Worm (Caenorhabditis elegans): ENCODE measurements around the gene clk-2.

clk-2 gene

DNA sequence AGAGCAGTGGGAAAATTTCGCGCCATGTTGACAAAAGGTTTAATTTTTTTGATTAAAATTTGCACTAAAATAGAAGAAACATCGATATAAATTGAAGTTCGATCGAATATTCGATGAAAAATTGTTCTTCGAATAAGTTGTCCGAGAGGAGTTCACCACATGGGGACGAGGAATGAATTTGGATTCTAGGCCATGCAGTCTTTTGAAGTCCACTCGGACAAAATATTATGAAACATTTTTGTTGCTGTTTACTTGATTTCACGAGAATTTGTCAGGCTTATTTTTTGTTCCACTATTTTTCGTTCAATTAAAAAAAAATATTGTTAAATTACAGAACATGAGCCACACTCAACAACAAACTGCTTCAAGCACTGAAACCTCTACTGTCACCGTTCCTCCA is 2.3 kb upstream of the clk-2 start, which contains the start of the genes cux-7 and C07H6.2 (continued):
- TF ChIP-seq ctbp-1 (GFP tag; IDR thresholded peaks at IDR 0.05), result peak; percentile 56; the same call in 1 of the 2 replicates
- peak; percentile 68 to 88 for TF ChIP-seq daf-16 (GFP tag; optimal IDR thresholded peaks at IDR 0.05)
- TF ChIP-seq daf-16 (tag; optimal IDR thresholded peaks at IDR 0.05), result peak; percentile 90
- peak; percentile 97 for TF ChIP-seq duxl-1 (tag; optimal IDR thresholded peaks at IDR 0.05; ENCODE audit: poor library complexity)
- peak; percentile 75 for TF ChIP-seq nhr-11 (tag; optimal IDR thresholded peaks at IDR 0.05)
- peak; percentile 79 for TF ChIP-seq hmg-1.1 (GFP tag; IDR thresholded peaks at IDR 0.05)
- peak; percentile 72 for TF ChIP-seq lin-15B (tag; optimal IDR thresholded peaks at IDR 0.05)
- 0 out of 2 replicates have a peak, but pooled peaks have one; percentile 50 for TF ChIP-seq vab-7 (GFP tag; IDR thresholded peaks at IDR 0.05)
- TF ChIP-seq nhr-76 (tag; optimal IDR thresholded peaks at IDR 0.05), result no peak
- no peak for TF ChIP-seq fos-1 (tag; optimal IDR thresholded peaks at IDR 0.05)
- TF ChIP-seq dpl-1 (GFP tag; optimal IDR thresholded peaks at IDR 0.05), result peak; percentile 92
- peak; percentile 53 for TF ChIP-seq zfp-2 (tag; optimal IDR thresholded peaks at IDR 0.05)
- TF ChIP-seq nhr-41 (GFP tag; IDR thresholded peaks at IDR 0.05), result no peak
- TF ChIP-seq egl-43 (GFP tag; IDR thresholded peaks at IDR 0.05), result no peak
- TF ChIP-seq attf-4 (tag; optimal IDR thresholded peaks at IDR 0.05), result no peak
- TF ChIP-seq T20F7.1 (GFP tag; optimal IDR thresholded peaks at IDR 0.05), result peak; percentile 87
- no peak for TF ChIP-seq lin-39 (tag; optimal IDR thresholded peaks at IDR 0.05)
- peak; percentile 66 for TF ChIP-seq ceh-32 (tag; optimal IDR thresholded peaks at IDR 0.05; ENCODE audit: poor library complexity)
- TF ChIP-seq sdz-12 (GFP tag; optimal IDR thresholded peaks at IDR 0.05), result peak; percentile 98
- peak; percentile 60 to 96 for TF ChIP-seq lsy-2 (tag; optimal IDR thresholded peaks at IDR 0.05)
- no peak for TF ChIP-seq lim-7 (GFP tag; IDR thresholded peaks at IDR 0.05)
- TF ChIP-seq ceh-28 (tag; optimal IDR thresholded peaks at IDR 0.05), result no peak
- peak; percentile 97 for TF ChIP-seq aha-1 (tag)
- TF ChIP-seq unc-39 (tag; optimal IDR thresholded peaks at IDR 0.05), result no peak
- no peak for TF ChIP-seq Y5F2A.4 (GFP tag; optimal IDR thresholded peaks at IDR 0.05)
- TF ChIP-seq F37D6.2 (tag; optimal IDR thresholded peaks at IDR 0.05), result peak; percentile 85
- TF ChIP-seq spr-1 (tag; optimal IDR thresholded peaks at IDR 0.05), result peak; percentile 69

DNA sequence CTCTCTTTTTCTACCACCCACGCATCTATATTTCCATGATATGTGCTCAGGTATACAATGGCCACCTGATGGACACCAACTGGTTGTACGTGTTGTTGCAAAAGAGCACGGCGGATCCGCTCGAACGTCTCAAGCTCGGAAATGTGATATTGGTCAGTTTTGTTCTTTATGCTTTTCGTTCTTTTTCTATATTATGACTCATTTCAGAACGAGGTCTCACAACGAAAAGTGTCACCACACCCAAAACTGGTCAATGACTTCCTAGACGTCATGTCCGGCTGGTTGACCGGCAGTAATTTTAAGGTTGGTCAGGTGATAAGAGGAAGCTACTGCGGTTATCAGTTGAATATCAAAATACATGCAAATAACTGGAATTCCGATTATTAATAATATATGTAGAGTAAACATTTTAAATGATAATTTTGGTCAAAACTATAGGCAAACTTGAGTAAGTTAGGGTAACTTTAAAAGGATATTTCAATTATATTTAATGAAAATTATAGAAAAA is 10.1 kb downstream of the clk-2 start, which contains the start of gene cls-1:
Gene cls-1, plus strand, starts transcription at position 51 of the 508 bp plus-strand sequence.
- peak in 1 of 2 experiments; percentile 53 for TF ChIP-seq unc-62 (GFP tag; optimal IDR thresholded peaks at IDR 0.05 in 1 of 2)
- TF ChIP-seq unc-62 (tag; optimal IDR thresholded peaks at IDR 0.05), result no peak
- TF ChIP-seq pqm-1 (tag; optimal IDR thresholded peaks at IDR 0.05), result peak; percentile 16
- no peak for TF ChIP-seq nhr-77 (tag; optimal IDR thresholded peaks at IDR 0.05)
- TF ChIP-seq hlh-11 (tag; optimal IDR thresholded peaks at IDR 0.05), result peak; percentile 34

DNA sequence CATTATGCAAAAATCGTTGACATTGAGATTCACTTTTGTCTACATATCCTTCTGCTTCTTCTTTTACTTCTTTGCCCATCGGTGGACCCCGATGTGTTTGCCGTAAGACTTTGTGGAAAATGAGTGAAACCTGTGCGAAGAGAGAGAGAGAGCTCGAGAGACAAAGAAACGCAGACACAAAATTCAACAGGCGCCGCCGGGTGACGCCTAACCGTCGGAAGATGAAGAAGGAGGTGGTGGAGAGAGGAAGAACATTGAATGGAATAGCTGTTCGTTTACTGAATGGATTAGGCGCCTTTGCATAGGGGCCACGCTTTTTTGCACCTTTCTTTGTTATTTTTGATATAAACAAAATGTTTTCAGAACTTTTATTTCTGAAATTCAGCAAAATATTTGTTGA is 11.3 kb downstream of the clk-2 start:
- TF ChIP-seq aha-1 (tag) (peak; percentile 70), nhr-102 (tag; optimal IDR thresholded peaks at IDR 0.05) (no peak)

DNA sequence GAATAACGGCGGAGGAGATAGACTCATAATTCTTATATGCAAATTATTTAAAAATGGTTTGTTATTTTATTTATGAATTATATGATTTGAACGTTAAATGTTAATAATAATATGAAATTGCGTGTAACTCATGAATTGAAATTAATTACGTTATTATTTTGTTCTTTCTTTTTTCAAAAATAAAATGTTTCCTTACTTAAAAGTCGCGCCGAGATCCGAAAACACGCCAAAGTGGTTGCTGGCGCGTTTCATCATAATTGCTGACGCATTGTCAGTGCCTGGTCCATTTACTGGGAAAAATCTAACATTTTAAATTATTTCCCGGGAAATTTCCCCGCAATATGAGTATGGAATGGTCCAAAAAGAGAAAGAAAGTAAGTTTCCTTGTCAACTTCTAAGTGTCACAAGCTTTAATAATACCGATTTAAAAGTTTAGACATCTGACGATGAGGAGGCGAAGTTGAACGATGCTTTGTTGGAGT is 18.9 kb downstream of the clk-2 start, which contains the start of the genes C07H6.9 and sap-140:
Gene C07H6.9, minus strand, starts transcription at position 51 of the 482 bp plus-strand sequence.
Gene sap-140, plus strand, starts transcription at position 318 of the 482 bp plus-strand sequence.
- TF ChIP-seq nhr-6 (tag; optimal IDR thresholded peaks at IDR 0.05) (peak; percentile 66), mes-2 (tag; optimal IDR thresholded peaks at IDR 0.05; ENCODE audit: poor library complexity, severe bottlenecking) (peak; percentile 90), D1046.2 (GFP tag; IDR thresholded peaks at IDR 0.05) (no peak), F10B5.3 (tag; optimal IDR thresholded peaks at IDR 0.05) (peak; percentile 54), hif-1 (tag; optimal IDR thresholded peaks at IDR 0.05) (peak in 1 of 2 experiments; percentile 34), lsy-2 (tag; optimal IDR thresholded peaks at IDR 0.05) (peak in 1 of 2 experiments; percentile 91), dmd-6 (GFP tag; IDR thresholded peaks at IDR 0.05) (peak; percentile 53), nhr-102 (tag; optimal IDR thresholded peaks at IDR 0.05) (peak; percentile 66), ztf-7 (tag; optimal IDR thresholded peaks at IDR 0.05) (peak; percentile 48), nhr-42 (GFP tag; IDR thresholded peaks at IDR 0.05) (no peak), mep-1 (tag; optimal IDR thresholded peaks at IDR 0.05) (peak; percentile 72), F37D6.2 (tag; optimal IDR thresholded peaks at IDR 0.05) (peak; percentile 56), zip-2 (tag; optimal IDR thresholded peaks at IDR 0.05) (peak; percentile 35), arid-1 (GFP tag; conservative IDR thresholded peaks at IDR 0.05) (0 out of 2 replicates have a peak, but pooled peaks have one; percentile 36), ces-1 (GFP tag; optimal IDR thresholded peaks at IDR 0.05) (peak; percentile 24), dpl-1 (GFP tag; optimal IDR thresholded peaks at IDR 0.05) (peak; percentile 95), aha-1 (tag) (peak; percentile 99), dve-1 (tag; optimal IDR thresholded peaks at IDR 0.05; ENCODE audit: insufficient read depth) (peak; percentile 73), lin-13 (GFP tag; optimal IDR thresholded peaks at IDR 0.05) (no peak)

All from whole organism, L4 larva.